Worm (Caenorhabditis elegans): ENCODE measurements around the gene C52E4.12.

- no peak for TF ChIP-seq tra-4 (tag; optimal IDR thresholded peaks at IDR 0.05)
- no peak for TF ChIP-seq scrt-1 (GFP tag; IDR thresholded peaks at IDR 0.05)
- TF ChIP-seq ama-1 (optimal IDR thresholded peaks at IDR 0.05) = no peak
- no peak for TF ChIP-seq pes-1 (GFP tag; IDR thresholded peaks at IDR 0.05)
- TF ChIP-seq ets-7 (tag; optimal IDR thresholded peaks at IDR 0.05) = no peak
- TF ChIP-seq hmg-4 (GFP tag; optimal IDR thresholded peaks at IDR 0.05) = no peak
Measured at ce11 chrV:11982309-11982708, 13.7 kb upstream of the C52E4.12 start, which contains the start of gene rpt-1.

Measured in whole organism, early embryonic.